Worm (Caenorhabditis elegans): ENCODE data around the gene lron-5.

DNA sequence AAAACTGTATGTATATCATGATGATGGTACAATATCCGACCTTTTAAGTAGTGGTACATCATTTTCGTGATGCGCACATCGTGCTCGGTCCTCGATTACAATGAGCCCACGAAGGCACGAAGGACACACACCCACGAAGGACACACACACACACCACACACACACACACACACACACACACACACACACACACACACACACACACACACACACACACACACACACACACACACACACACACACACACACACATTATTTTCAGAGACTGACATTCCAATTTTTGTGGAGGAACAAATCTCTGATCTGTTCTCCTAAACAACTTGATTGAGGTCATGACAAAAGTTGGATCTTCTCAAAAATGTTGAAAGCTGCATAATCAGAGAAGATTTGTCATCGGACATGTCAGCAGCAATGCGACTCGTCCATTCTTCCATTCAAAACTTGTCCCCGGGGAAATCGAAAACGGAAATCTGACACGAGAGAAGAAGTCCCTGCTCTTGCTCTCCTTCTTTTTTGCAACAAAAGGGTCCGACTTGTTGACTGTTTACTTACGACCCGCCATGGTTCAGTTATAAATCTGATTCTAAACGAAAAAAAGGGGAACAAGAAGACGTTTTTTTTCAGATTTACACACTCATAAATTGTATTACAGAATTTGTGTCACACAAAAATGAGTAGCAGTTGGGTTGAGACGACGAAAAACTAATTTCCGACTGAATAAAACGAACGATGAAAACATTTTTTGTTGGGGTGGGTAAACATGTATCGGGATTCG is 3.5 kb downstream of the lron-5 start:
- TF ChIP-seq ets-4 (tag; optimal IDR thresholded peaks at IDR 0.05) (no peak), nfya-1 (tag; optimal IDR thresholded peaks at IDR 0.05) (no peak), ref-2 (tag; optimal IDR thresholded peaks at IDR 0.05) (no peak), ceh-6 (GFP tag; optimal IDR thresholded peaks at IDR 0.05) (peak; percentile 42), ceh-18 (tag; optimal IDR thresholded peaks at IDR 0.05) (no peak), tbx-2 (tag; optimal IDR thresholded peaks at IDR 0.05) (no peak), unc-55 (GFP tag; optimal IDR thresholded peaks at IDR 0.05) (no peak), K09A11.1 (tag; optimal IDR thresholded peaks at IDR 0.05; ENCODE audit: insufficient read depth) (no peak)

Data from whole organism, late embryonic.